Worm (Caenorhabditis elegans) whole organism, early embryonic: ENCODE measurements around the gene T26C5.5.

Experiments
- B0310.2 ChIP-seq: sonication (generic microtip); optimal IDR thresholded peaks from 2 replicates; lab custom pipeline; 2016; ENCODE audit warnings: mild to moderate bottlenecking, missing genetic modification characterization, missing compliant biosample characterization
- F13C5.2 ChIP-seq: sonication (generic microtip); optimal IDR thresholded peaks from 2 replicates; lab custom pipeline; 2017; ENCODE audit warnings: mild to moderate bottlenecking, missing genetic modification characterization, inconsistent platforms, missing compliant biosample characterization
- aly-1 ChIP-seq: sonication (generic microtip); optimal IDR thresholded peaks from 2 replicates; lab custom pipeline; 2016; ENCODE audit warnings: missing genetic modification characterization, missing compliant biosample characterization
- ama-1 ChIP-seq: fragments of 150-350 bp; optimal IDR thresholded peaks from 2 replicates; lab custom pipeline; 2014
- ceh-13 ChIP-seq: fragments of 200-800 bp; sonication (Bioruptor generic); optimal IDR thresholded peaks from 2 replicates; lab custom pipeline; 2018; ENCODE audit warnings: mild to moderate bottlenecking, missing genetic modification characterization, missing compliant biosample characterization
- ceh-36 ChIP-seq: sonication (generic microtip); optimal IDR thresholded peaks from 2 replicates; lab custom pipeline; 2016; ENCODE audit warnings: missing genetic modification characterization, inconsistent platforms, missing compliant biosample characterization
- ets-7 ChIP-seq: sonication (generic microtip); optimal IDR thresholded peaks from 2 replicates; lab custom pipeline; 2016; ENCODE audit warnings: missing genotype, missing genetic modification characterization, missing compliant biosample characterization
- flt-1 ChIP-seq: fragments of 200-800 bp; sonication (Bioruptor generic); IDR thresholded peaks from 2 replicates; pipeline ENCODE4 v1.3.6; 2022; ENCODE audit warnings: missing genetic modification characterization, missing compliant biosample characterization
- hmbx-1 ChIP-seq: sonication (generic microtip); optimal IDR thresholded peaks from 2 replicates; lab custom pipeline; 2016; ENCODE audit warnings: mild to moderate bottlenecking, missing genetic modification characterization, missing compliant biosample characterization
- hmg-4 ChIP-seq: fragments of 200-800 bp; sonication (Bioruptor generic); optimal IDR thresholded peaks from 2 replicates; lab custom pipeline; 2018; ENCODE audit warnings: mild to moderate bottlenecking, missing genetic modification characterization, missing compliant biosample characterization
- hnd-1 ChIP-seq: sonication (generic microtip); optimal IDR thresholded peaks from 2 replicates; lab custom pipeline; 2016; ENCODE audit warnings: missing genetic modification characterization, missing compliant biosample characterization
- pes-1 ChIP-seq: fragments of 200-800 bp; sonication (Bioruptor generic); IDR thresholded peaks from 2 replicates; pipeline ENCODE4 v1.3.6; 2022; ENCODE audit warnings: missing genetic modification reagents, missing genetic modification characterization, missing compliant biosample characterization
- scrt-1 ChIP-seq: fragments of 200-800 bp; sonication (Bioruptor generic); IDR thresholded peaks from 2 replicates; pipeline ENCODE4 v1.3.6; 2022; ENCODE audit warnings: missing genetic modification characterization, missing compliant biosample characterization
- sea-1 ChIP-seq: fragments of 200-800 bp; sonication (Bioruptor generic); conservative IDR thresholded peaks from 2 replicates; pipeline ENCODE4 v1.3.6; 2022; ENCODE audit warnings: missing genetic modification characterization, missing compliant biosample characterization
- tbx-11 ChIP-seq: fragments of 200-800 bp; sonication (Bioruptor generic); IDR thresholded peaks from 2 replicates; pipeline ENCODE4 v1.3.6; 2022; ENCODE audit warnings: missing genetic modification characterization, missing compliant biosample characterization
- tbx-37 ChIP-seq: fragments of 200-800 bp; sonication (Bioruptor generic); conservative IDR thresholded peaks from 2 replicates; pipeline ENCODE4 v1.3.6; 2022; ENCODE audit warnings: missing genetic modification reagents, missing genetic modification characterization, missing compliant biosample characterization
- tra-4 ChIP-seq: sonication (generic microtip); optimal IDR thresholded peaks from 2 replicates; lab custom pipeline; 2017; ENCODE audit warnings: missing genetic modification characterization, missing compliant biosample characterization

T26C5.5 gene

ce11 chrII:9237719-9238118 lies 8.8 kb downstream of the T26C5.5 start:
- TF ChIP-seq ceh-13 (GFP tag; lab: Kevin White, UChicago) (no peak), ama-1 (lab: Kevin White, UChicago) (no peak)

DNA sequence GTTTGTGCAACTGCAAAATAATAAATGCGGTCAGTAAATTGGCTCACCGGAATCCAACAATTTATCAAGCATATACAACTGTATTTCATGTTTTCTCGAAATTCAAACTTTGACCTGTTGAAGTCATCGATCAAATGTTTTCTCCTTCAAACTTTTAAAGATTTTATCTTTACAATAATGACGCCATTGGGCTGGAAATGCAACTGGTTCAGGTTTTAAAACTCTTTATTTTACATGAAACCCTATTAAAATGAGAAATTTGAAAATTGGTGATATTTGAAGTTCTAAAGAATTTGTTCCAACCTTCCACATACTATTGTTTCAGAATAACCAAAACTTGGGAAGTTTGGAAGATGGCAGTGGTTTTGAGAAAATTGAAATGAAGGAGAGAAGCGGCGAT lies 9.6 kb downstream of the T26C5.5 start:
- TF ChIP-seq B0310.2 (tag; lab: Kevin White, UChicago), result no peak
- no peak for TF ChIP-seq tbx-11 (GFP tag; lab: Robert Waterston, UW)
- TF ChIP-seq tra-4, result no peak
- no peak for TF ChIP-seq scrt-1
- TF ChIP-seq hmbx-1 (tag; lab: Kevin White, UChicago), result no peak
- no peak for TF ChIP-seq F13C5.2 (tag; lab: Kevin White, UChicago)

DNA sequence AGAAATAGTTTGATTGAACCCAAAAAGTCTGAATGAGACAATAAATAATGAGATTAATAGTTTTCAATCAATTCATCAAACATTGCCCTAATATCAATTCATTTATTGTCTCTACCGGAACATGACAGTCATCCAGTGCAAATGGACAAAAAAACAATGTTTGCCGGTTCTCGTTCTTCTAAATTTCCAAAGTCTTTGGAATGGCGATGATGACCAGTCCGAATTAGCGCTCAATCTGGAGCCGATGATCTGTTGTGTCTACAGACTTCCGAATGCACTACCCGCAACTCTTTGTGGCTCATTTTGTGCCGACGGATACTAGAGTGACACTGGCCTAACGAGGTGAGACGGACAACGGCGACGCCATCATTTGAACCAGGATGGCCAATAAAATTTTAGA lies 10.3 kb downstream of the T26C5.5 start, which contains the start of gene T26C5.3:
T26C5.3 (plus strand) TSS at position 301 of the 400 bp plus-strand sequence.
- TF ChIP-seq aly-1 (tag; lab: Kevin White, UChicago) (no peak), ceh-13 (GFP tag; lab: Kevin White, UChicago) (no peak), flt-1 (GFP tag; lab: Robert Waterston, UW) (no peak), tra-4 (no peak), ets-7 (no peak), scrt-1 (no peak), F13C5.2 (tag; lab: Kevin White, UChicago) (no peak), hmg-4 (GFP tag; lab: Kevin White, UChicago) (no peak), B0310.2 (tag; lab: Kevin White, UChicago) (no peak), sea-1 (no peak), ama-1 (lab: Kevin White, UChicago) (no peak), tbx-37 (GFP tag; lab: Robert Waterston, UW) (no peak), pes-1 (GFP tag; lab: Robert Waterston, UW) (no peak), ceh-36 (tag; lab: Kevin White, UChicago) (no peak), hmbx-1 (tag; lab: Kevin White, UChicago) (no peak), tbx-11 (GFP tag; lab: Robert Waterston, UW) (no peak), hnd-1 (no peak)

DNA sequence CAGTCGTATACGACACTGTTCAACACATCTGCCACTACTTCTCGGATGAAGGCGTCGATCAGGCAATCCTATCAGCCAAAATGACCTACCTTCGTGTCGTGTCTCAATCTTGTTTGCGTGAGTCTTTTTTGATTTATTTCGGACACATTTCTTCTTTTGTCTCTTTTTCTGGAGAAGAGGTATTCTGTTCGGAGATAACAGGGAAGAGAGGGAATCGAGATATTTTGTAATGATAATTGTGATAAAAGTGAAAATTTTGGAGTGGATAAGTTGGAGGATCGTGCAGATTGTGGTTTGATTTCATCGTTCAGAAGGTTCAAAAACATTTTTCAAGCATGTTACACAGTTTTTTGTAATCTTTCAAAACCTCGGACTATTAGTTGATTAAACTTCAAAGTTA lies 12.7 kb downstream of the T26C5.5 start:
- TF ChIP-seq tbx-37 (GFP tag; lab: Robert Waterston, UW) (no peak), tbx-11 (GFP tag; lab: Robert Waterston, UW) (no peak), ama-1 (lab: Kevin White, UChicago) (no peak), flt-1 (GFP tag; lab: Robert Waterston, UW) (no peak), pes-1 (GFP tag; lab: Robert Waterston, UW) (no peak), ets-7 (no peak), B0310.2 (tag; lab: Kevin White, UChicago) (no peak), F13C5.2 (tag; lab: Kevin White, UChicago) (no peak), hmg-4 (GFP tag; lab: Kevin White, UChicago) (no peak), hnd-1 (no peak), hmbx-1 (tag; lab: Kevin White, UChicago) (no peak), tra-4 (no peak), aly-1 (tag; lab: Kevin White, UChicago) (no peak), sea-1 (no peak), ceh-36 (tag; lab: Kevin White, UChicago) (no peak), scrt-1 (no peak), ceh-13 (GFP tag; lab: Kevin White, UChicago) (no peak)

DNA sequence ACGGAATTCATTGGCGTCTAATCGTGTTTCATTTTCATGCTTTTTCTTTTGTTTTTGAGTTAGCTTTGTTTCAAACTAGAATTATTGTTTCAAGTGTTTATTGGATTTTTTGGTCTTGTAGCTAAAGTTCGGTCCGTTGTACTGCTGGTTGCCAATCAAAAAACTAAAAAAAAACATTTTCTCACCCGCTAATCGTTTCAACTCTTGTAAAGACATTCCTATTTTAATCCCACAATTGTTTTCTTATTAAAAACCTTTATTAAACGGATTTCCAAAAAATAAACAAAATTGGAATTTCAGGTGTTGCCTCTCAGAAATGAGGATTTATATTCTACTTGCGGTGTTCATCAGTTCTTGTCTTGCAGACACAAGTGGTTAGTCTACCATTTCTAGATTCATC lies 13.6 kb downstream of the T26C5.5 start, which contains the start of gene T26C5.2:
T26C5.2 (plus strand) TSS at position 301 of the 400 bp plus-strand sequence.
- TF ChIP-seq pes-1 (GFP tag; lab: Robert Waterston, UW) (no peak), tbx-37 (GFP tag; lab: Robert Waterston, UW) (no peak), F13C5.2 (tag; lab: Kevin White, UChicago) (no peak), hmg-4 (GFP tag; lab: Kevin White, UChicago) (no peak), scrt-1 (no peak), ceh-36 (tag; lab: Kevin White, UChicago) (no peak), ets-7 (no peak), tbx-11 (GFP tag; lab: Robert Waterston, UW) (no peak), tra-4 (no peak), B0310.2 (tag; lab: Kevin White, UChicago) (no peak), aly-1 (tag; lab: Kevin White, UChicago) (no peak), sea-1 (no peak), flt-1 (GFP tag; lab: Robert Waterston, UW) (no peak), hnd-1 (no peak)

- TF ChIP-seq scrt-1 (no peak), sea-1 (no peak), pes-1 (GFP tag; lab: Robert Waterston, UW) (no peak), hnd-1 (no peak), ceh-36 (tag; lab: Kevin White, UChicago) (no peak), tbx-37 (GFP tag; lab: Robert Waterston, UW) (no peak), B0310.2 (tag; lab: Kevin White, UChicago) (no peak), ets-7 (no peak), aly-1 (tag; lab: Kevin White, UChicago) (no peak), F13C5.2 (tag; lab: Kevin White, UChicago) (no peak), flt-1 (GFP tag; lab: Robert Waterston, UW) (no peak), ama-1 (lab: Kevin White, UChicago) (no peak), ceh-13 (GFP tag; lab: Kevin White, UChicago) (no peak), tra-4 (no peak), tbx-11 (GFP tag; lab: Robert Waterston, UW) (no peak), hmg-4 (GFP tag; lab: Kevin White, UChicago) (no peak), hmbx-1 (tag; lab: Kevin White, UChicago) (no peak)
These were observed 14.1 kb downstream of the T26C5.5 start for ce11 chrII:9232493-9232892.

DNA sequence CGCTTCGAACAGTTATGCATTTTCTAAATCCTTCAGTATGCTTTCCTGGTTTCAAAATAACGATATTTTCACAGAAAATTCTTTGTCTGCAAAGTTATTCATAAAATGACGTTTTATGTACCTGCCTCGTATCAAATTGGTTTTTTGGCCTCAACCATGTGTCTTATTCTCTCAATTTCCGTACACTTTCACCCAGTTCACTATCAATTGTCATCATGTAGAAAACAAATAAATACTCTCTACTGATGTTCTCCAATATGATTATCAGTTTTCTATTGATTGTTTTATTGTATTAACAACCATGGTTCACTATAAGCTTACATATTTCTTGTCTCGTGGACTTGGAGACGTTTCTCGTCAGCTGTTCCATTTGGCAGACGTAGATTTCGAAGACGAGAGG lies 15.3 kb downstream of the T26C5.5 start, which contains the start of gene gst-13:
gst-13 (plus strand) TSS at position 218 of the 400 bp plus-strand sequence.
- TF ChIP-seq F13C5.2 (tag; lab: Kevin White, UChicago) (no peak), B0310.2 (tag; lab: Kevin White, UChicago) (no peak), ceh-36 (tag; lab: Kevin White, UChicago) (no peak), hnd-1 (no peak), scrt-1 (no peak), hmg-4 (GFP tag; lab: Kevin White, UChicago) (no peak), ets-7 (no peak), tbx-11 (GFP tag; lab: Robert Waterston, UW) (no peak), ceh-13 (GFP tag; lab: Kevin White, UChicago) (no peak), hmbx-1 (tag; lab: Kevin White, UChicago) (no peak), sea-1 (no peak), tbx-37 (GFP tag; lab: Robert Waterston, UW) (no peak)
